Fruit fly (Drosophila melanogaster): ENCODE results near the gene lost.

Gene lost

DNA sequence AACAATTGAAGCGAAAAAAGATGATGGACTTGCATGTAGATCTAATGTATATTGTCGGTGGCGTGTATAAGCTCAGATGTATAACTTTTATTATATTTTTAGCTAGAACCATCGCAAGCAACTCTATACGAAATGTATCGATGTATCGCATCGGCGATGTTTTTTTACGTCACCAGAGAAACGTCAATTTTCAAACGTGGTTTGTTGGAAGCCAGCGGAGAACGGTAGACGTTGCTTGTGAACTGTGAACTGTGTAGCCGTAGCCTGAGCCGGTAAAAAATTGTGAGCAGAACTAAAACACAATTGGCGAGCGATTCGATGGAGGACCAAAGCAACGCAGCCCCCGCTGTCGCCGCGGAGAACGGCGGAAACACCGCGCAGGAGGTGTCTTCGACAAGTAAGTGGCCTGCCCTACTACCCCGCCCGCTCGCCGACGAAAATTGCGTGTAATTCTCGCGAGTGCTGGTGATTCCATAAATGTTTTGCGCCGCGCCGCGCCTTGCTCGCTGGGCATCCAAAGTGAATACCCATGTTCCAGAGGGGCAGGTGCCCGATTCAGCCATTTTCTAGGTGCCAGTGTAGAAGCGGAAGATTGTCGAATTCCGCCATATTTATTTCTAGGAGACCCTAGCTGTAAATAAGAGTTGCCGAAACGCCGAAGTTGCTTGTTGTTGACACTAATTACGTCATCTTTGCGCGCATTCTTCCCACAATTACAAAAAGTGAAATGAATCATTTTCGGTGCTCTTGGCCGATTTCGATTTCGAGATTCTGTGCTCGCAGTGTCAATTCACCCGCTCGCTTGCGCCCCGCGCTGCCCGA, at the start of gene lost (continued):
- TF ChIP-seq MBD-R2 (GFP tag; IDR thresholded peaks at IDR 0.05) = peak; percentile 76
- TF ChIP-seq her (GFP tag; optimal IDR thresholded peaks at IDR 0.05) = peak; percentile 22
- TF ChIP-seq stc (GFP tag; IDR thresholded peaks at IDR 0.05) = 0 out of 2 replicates have a peak, but pooled peaks have one; percentile 35
- peak; percentile 38 for TF ChIP-seq CG17385 (GFP tag; optimal IDR thresholded peaks at IDR 0.05)
- 0 out of 2 replicates have a peak, but pooled peaks have one; percentile 20 for TF ChIP-seq CG10366 (GFP tag; IDR thresholded peaks at IDR 0.05)
- peak; percentile 97 for TF ChIP-seq BEAF-32 (GFP tag; optimal IDR thresholded peaks at IDR 0.05)
- no peak for TF ChIP-seq Asciz (GFP tag; optimal IDR thresholded peaks at IDR 0.05)
- TF ChIP-seq crp (GFP tag; optimal IDR thresholded peaks at IDR 0.05) = no peak
- no peak for TF ChIP-seq yki (optimal IDR thresholded peaks at IDR 0.05)
- TF ChIP-seq Doc3 (GFP tag; IDR thresholded peaks at IDR 0.05; ENCODE audit: partially characterized antibody) = peak; percentile 95
- no peak for TF ChIP-seq Six4 (GFP tag; optimal IDR thresholded peaks at IDR 0.05)
- TF ChIP-seq CG14710 (tag; optimal IDR thresholded peaks at IDR 0.05) = peak; percentile 54
- TF ChIP-seq Trl (optimal IDR thresholded peaks at IDR 0.05) = peak in 1 of 2 experiments; percentile 20
- no peak for TF ChIP-seq Trl (GFP tag; optimal IDR thresholded peaks at IDR 0.05)
- TF ChIP-seq CG42726 (GFP tag; IDR thresholded peaks at IDR 0.05; ENCODE audit: partially characterized antibody) = peak; percentile 99
- TF ChIP-seq sim (GFP tag; IDR thresholded peaks at IDR 0.05) = no peak
- no peak for TF ChIP-seq CG30403 (GFP tag; optimal IDR thresholded peaks at IDR 0.05)
- no peak for TF ChIP-seq CG6254 (GFP tag; optimal IDR thresholded peaks at IDR 0.05)
- no peak for TF ChIP-seq CG10321 (GFP tag; IDR thresholded peaks at IDR 0.05)
- TF ChIP-seq Stat92E (GFP tag; optimal IDR thresholded peaks at IDR 0.05) = no peak
- TF ChIP-seq inv (GFP tag; IDR thresholded peaks at IDR 0.05; ENCODE audit: partially characterized antibody) = peak; percentile 99
- no peak for TF ChIP-seq Hmx (GFP tag; optimal IDR thresholded peaks at IDR 0.05)
- no peak for TF ChIP-seq CG11504 (tag; optimal IDR thresholded peaks at IDR 0.05)
- TF ChIP-seq esg (GFP tag; conservative IDR thresholded peaks at IDR 0.05) = no peak
- no peak for TF ChIP-seq psq (GFP tag; optimal IDR thresholded peaks at IDR 0.05)
- TF ChIP-seq nerfin-2 (GFP tag; IDR thresholded peaks at IDR 0.05; ENCODE audit: partially characterized antibody) = peak; percentile 97
- peak; percentile 84 for TF ChIP-seq sens (GFP tag)
- no peak for TF ChIP-seq CG17568 (GFP tag; optimal IDR thresholded peaks at IDR 0.05)
- no peak for TF ChIP-seq Camta (GFP tag; optimal IDR thresholded peaks at IDR 0.05)
- peak; percentile 27; the same call in 1 of the 2 replicates for TF ChIP-seq CG3847 (GFP tag; IDR thresholded peaks at IDR 0.05)
- peak; percentile 26 for TF ChIP-seq CG1233 (GFP tag; optimal IDR thresholded peaks at IDR 0.05)
- TF ChIP-seq lbe (GFP tag; optimal IDR thresholded peaks at IDR 0.05) = peak; percentile 61
- TF ChIP-seq Fer3 (tag; optimal IDR thresholded peaks at IDR 0.05) = peak; percentile 41
- TF ChIP-seq CG10462 (GFP tag; optimal IDR thresholded peaks at IDR 0.05) = no peak
- TF ChIP-seq H15 (GFP tag; IDR thresholded peaks at IDR 0.05) = no peak
- TF ChIP-seq Max (GFP tag; optimal IDR thresholded peaks at IDR 0.05) = peak; percentile 47
- TF ChIP-seq cwo (GFP tag; optimal IDR thresholded peaks at IDR 0.05) = no peak
- no peak for TF ChIP-seq Jarid2 (GFP tag; optimal IDR thresholded peaks at IDR 0.05)
- no peak for TF ChIP-seq CG8388 (GFP tag; optimal IDR thresholded peaks at IDR 0.05)
- no peak for TF ChIP-seq CG1602 (GFP tag; optimal IDR thresholded peaks at IDR 0.05)
- TF ChIP-seq CG12236 (GFP tag; optimal IDR thresholded peaks at IDR 0.05) = no peak
- TF ChIP-seq CG6765 (GFP tag; optimal IDR thresholded peaks at IDR 0.05) = no peak
- TF ChIP-seq CG31441 (GFP tag; IDR thresholded peaks at IDR 0.05) = peak; percentile 34; the same call in 1 of the 2 replicates
- TF ChIP-seq row (GFP tag; IDR thresholded peaks at IDR 0.05) = peak; percentile 80
- no peak for TF ChIP-seq repo (GFP tag; optimal IDR thresholded peaks at IDR 0.05)
- peak; percentile 54 for TF ChIP-seq fd3F (GFP tag; optimal IDR thresholded peaks at IDR 0.05)
- TF ChIP-seq CG7786 (GFP tag; optimal IDR thresholded peaks at IDR 0.05) = no peak
- peak; percentile 99 for TF ChIP-seq Opbp (GFP tag; IDR thresholded peaks at IDR 0.05; ENCODE audit: partially characterized antibody)
- no peak for TF ChIP-seq maf-S (GFP tag; optimal IDR thresholded peaks at IDR 0.05)

Data from whole organism, embryonic.